Fruit fly (Drosophila melanogaster) whole organism, embryonic: Measurements from ENCODE around the gene CG34117.

Source experiments
- ATbp ChIP-seq: fragments of 200-800 bp; sonication (Bioruptor generic); optimal IDR thresholded peaks from 2 replicates; lab custom pipeline; 2017; ENCODE audit warnings: missing biosample characterization, mild to moderate bottlenecking, missing genetic modification characterization, missing genetic modification reagents
- B-H1 ChIP-seq: fragments of 200-800 bp; sonication (Bioruptor generic); IDR thresholded peaks from 3 replicates; pipeline ENCODE4 v1.3.6; 2022; ENCODE audit warnings: missing biosample characterization, missing genetic modification characterization
- CG1024 ChIP-seq: fragments of 200-800 bp; sonication (Bioruptor generic); IDR thresholded peaks from 2 replicates; pipeline ENCODE4 v1.3.6; 2022; ENCODE audit warnings: missing biosample characterization, missing genetic modification characterization
- CG12104 ChIP-seq: fragments of 200-800 bp; sonication (Bioruptor generic); optimal IDR thresholded peaks from 3 replicates; lab custom pipeline; 2016; ENCODE audit warnings: missing biosample characterization, missing genetic modification characterization
- CG12155 ChIP-seq: fragments of 200-800 bp; sonication (Bioruptor generic); optimal IDR thresholded peaks from 3 replicates; lab custom pipeline; 2016; ENCODE audit warnings: missing biosample characterization, missing genetic modification characterization
- CG13296 ChIP-seq: fragments of 200-800 bp; sonication (Bioruptor generic); optimal IDR thresholded peaks from 3 replicates; lab custom pipeline; 2018; ENCODE audit warnings: missing biosample characterization, mild to moderate bottlenecking, missing genetic modification characterization
- CG1529 ChIP-seq: fragments of 200-800 bp; sonication (Bioruptor generic); optimal IDR thresholded peaks from 3 replicates; lab custom pipeline; 2018; ENCODE audit warnings: missing biosample characterization, missing genetic modification characterization
- CG1602 ChIP-seq: fragments of 200-800 bp; sonication (Bioruptor generic); optimal IDR thresholded peaks from 3 replicates; lab custom pipeline; 2016; ENCODE audit warnings: missing biosample characterization, missing genetic modification characterization
- CG17328 ChIP-seq: fragments of 200-800 bp; sonication (Bioruptor generic); IDR thresholded peaks from 2 replicates; pipeline ENCODE4 v1.3.6; 2022; ENCODE audit warnings: missing biosample characterization, missing genetic modification characterization
- CG17802 ChIP-seq: fragments of 200-800 bp; sonication (Bioruptor generic); optimal IDR thresholded peaks from 2 replicates; lab custom pipeline; 2018; ENCODE audit warnings: missing biosample characterization, mild to moderate bottlenecking, missing genetic modification characterization, moderate library complexity
- CG2202 ChIP-seq: fragments of 200-800 bp; sonication (Bioruptor generic); optimal IDR thresholded peaks from 2 replicates; lab custom pipeline; 2018; ENCODE audit warnings: missing biosample characterization, mild to moderate bottlenecking, missing genetic modification characterization
- CG2678 ChIP-seq: fragments of 200-800 bp; sonication (Bioruptor generic); optimal IDR thresholded peaks from 3 replicates; lab custom pipeline; 2019; ENCODE audit warnings: missing biosample characterization, mild to moderate bottlenecking, missing genetic modification characterization, moderate library complexity
- CG30020 ChIP-seq: fragments of 200-800 bp; optimal IDR thresholded peaks from 2 replicates; lab custom pipeline; 2019; ENCODE audit warnings: missing biosample characterization, mild to moderate bottlenecking, missing genetic modification characterization, moderate library complexity
- CG4424 ChIP-seq: fragments of 200-800 bp; sonication (Bioruptor generic); optimal IDR thresholded peaks from 3 replicates; lab custom pipeline; 2016; ENCODE audit warnings: missing biosample characterization, missing genetic modification characterization
- CG4820 ChIP-seq: fragments of 200-800 bp; sonication (Bioruptor generic); optimal IDR thresholded peaks from 3 replicates; lab custom pipeline; 2016; ENCODE audit warnings: missing biosample characterization, missing genetic modification characterization
- CG7786 ChIP-seq: fragments of 200-800 bp; sonication (Bioruptor generic); optimal IDR thresholded peaks from 2 replicates; lab custom pipeline; 2016; ENCODE audit warnings: missing biosample characterization, missing genetic modification characterization
- CG8290 ChIP-seq, 3 experiments: fragments of 200-800 bp; sonication (Bioruptor generic); optimal IDR thresholded peaks; 2 replicates each; lab custom pipeline; 2016 to 2019; ENCODE audit warnings: missing biosample characterization in 3 of 3, missing genetic modification characterization in 3 of 3, mild to moderate bottlenecking in 2 of 3, moderate library complexity in 1 of 3
- CG8478 ChIP-seq: fragments of >200 bp; optimal IDR thresholded peaks from 2 replicates; lab custom pipeline; 2018
- CG9797 ChIP-seq: fragments of 200-800 bp; sonication (Bioruptor generic); optimal IDR thresholded peaks from 3 replicates; lab custom pipeline; 2018; ENCODE audit warnings: missing biosample characterization, mild to moderate bottlenecking, missing genetic modification characterization
- CG9817 ChIP-seq: fragments of 200-800 bp; sonication (Bioruptor generic); optimal IDR thresholded peaks from 2 replicates; lab custom pipeline; 2018; ENCODE audit warnings: missing biosample characterization, mild to moderate bottlenecking, missing genetic modification characterization, moderate library complexity
- Dip2 ChIP-seq: fragments of 200-800 bp; sonication (Bioruptor generic); IDR thresholded peaks from 2 replicates; pipeline ENCODE4 v1.3.6; 2022; ENCODE audit warnings: missing biosample characterization, missing genetic modification characterization
- Doc2 ChIP-seq: fragments of 200-800 bp; sonication (Bioruptor generic); IDR thresholded peaks from 2 replicates; pipeline ENCODE4 v1.3.6; 2022; ENCODE audit warnings: missing biosample characterization, missing genetic modification characterization
- GATAe ChIP-seq: fragments of 200-800 bp; sonication (Bioruptor generic); conservative IDR thresholded peaks from 2 replicates; pipeline ENCODE4 v1.3.6; 2022; ENCODE audit warnings: missing biosample characterization, missing genetic modification characterization
- HLH54F ChIP-seq: fragments of 200-800 bp; sonication (Bioruptor generic); optimal IDR thresholded peaks from 3 replicates; lab custom pipeline; 2016; ENCODE audit warnings: missing biosample characterization, missing genetic modification characterization
- HLHmδ ChIP-seq: fragments of 200-800 bp; sonication (Bioruptor generic); optimal IDR thresholded peaks from 2 replicates; lab custom pipeline; 2018; ENCODE audit warnings: missing biosample characterization, mild to moderate bottlenecking, missing genetic modification characterization, moderate library complexity
- Mrtf ChIP-seq: fragments of 200-800 bp; sonication (Bioruptor generic); IDR thresholded peaks from 3 replicates; pipeline ENCODE4 v1.3.6; 2022; ENCODE audit warnings: missing biosample characterization, missing genetic modification characterization
- Oaz ChIP-seq: fragments of 200-800 bp; sonication (Bioruptor generic); IDR thresholded peaks from 2 replicates; pipeline ENCODE4 v1.3.6; 2022; ENCODE audit warnings: missing biosample characterization, missing genetic modification characterization
- Sox100B ChIP-seq: fragments of 200-800 bp; sonication (Bioruptor generic); optimal IDR thresholded peaks from 3 replicates; lab custom pipeline; 2018; ENCODE audit warnings: missing biosample characterization, mild to moderate bottlenecking, missing genetic modification characterization
- Sox102F ChIP-seq: fragments of 200-800 bp; sonication (Bioruptor generic); optimal IDR thresholded peaks from 2 replicates; lab custom pipeline; 2018; ENCODE audit warnings: missing biosample characterization, mild to moderate bottlenecking, missing genetic modification characterization, moderate library complexity
- aop ChIP-seq: fragments of 200-800 bp; sonication (Bioruptor generic); IDR thresholded peaks from 2 replicates; pipeline ENCODE4 v1.3.6; 2022; ENCODE audit warnings: missing biosample characterization, missing genetic modification characterization
- bbx ChIP-seq: fragments of 200-800 bp; sonication (Bioruptor generic); IDR thresholded peaks from 2 replicates; pipeline ENCODE4 v1.3.6; 2022; ENCODE audit warnings: missing biosample characterization, missing genetic modification characterization; ENCODE audit not compliant: partially characterized antibody
- bowl ChIP-seq: fragments of 200-800 bp; sonication (Bioruptor generic); IDR thresholded peaks from 2 replicates; pipeline ENCODE4 v1.3.6; 2022; ENCODE audit warnings: missing biosample characterization, missing genetic modification characterization
- cg ChIP-seq: fragments of 200-800 bp; sonication (Bioruptor generic); optimal IDR thresholded peaks from 3 replicates; lab custom pipeline; 2019; ENCODE audit warnings: missing biosample characterization, mild to moderate bottlenecking, missing genetic modification characterization, moderate library complexity
- danr ChIP-seq: fragments of 200-800 bp; sonication (Bioruptor generic); IDR thresholded peaks from 2 replicates; pipeline ENCODE4 v1.3.6; 2022; ENCODE audit warnings: missing biosample characterization, missing genetic modification characterization
- dm ChIP-seq: fragments of 200-800 bp; sonication (Bioruptor generic); optimal IDR thresholded peaks from 3 replicates; lab custom pipeline; 2016; ENCODE audit warnings: missing biosample characterization, missing genetic modification characterization
- emc ChIP-seq: fragments of 200-800 bp; sonication (Bioruptor generic); optimal IDR thresholded peaks from 2 replicates; lab custom pipeline; 2016; ENCODE audit warnings: missing biosample characterization, missing genetic modification characterization
- en ChIP-seq: fragments of 200-800 bp; sonication (Bioruptor generic); optimal IDR thresholded peaks from 2 replicates; lab custom pipeline; 2016; ENCODE audit warnings: missing biosample characterization, missing genetic modification characterization
- hth ChIP-seq: fragments of >200 bp; optimal IDR thresholded peaks from 2 replicates; lab custom pipeline; 2017; ENCODE audit warnings: inconsistent platforms
- insv ChIP-seq, 2 experiments: fragments of 200-800 bp; sonication (Bioruptor generic); optimal IDR thresholded peaks; 3 replicates each; lab custom pipeline; 2016 to 2018; ENCODE audit warnings: missing biosample characterization in 2 of 2, missing genetic modification characterization in 2 of 2
- inv ChIP-seq: fragments of 200-800 bp; sonication (Bioruptor generic); IDR thresholded peaks from 2 replicates; pipeline ENCODE4 v1.3.6; 2022; ENCODE audit warnings: missing biosample characterization, missing genetic modification characterization; ENCODE audit not compliant: partially characterized antibody
- maf-S ChIP-seq: fragments of 200-800 bp; sonication (Bioruptor generic); optimal IDR thresholded peaks from 2 replicates; lab custom pipeline; 2016; ENCODE audit warnings: missing biosample characterization, missing genetic modification characterization
- oc ChIP-seq: fragments of 200-800 bp; sonication (Bioruptor generic); optimal IDR thresholded peaks from 2 replicates; lab custom pipeline; 2018; ENCODE audit warnings: missing biosample characterization, mild to moderate bottlenecking, missing genetic modification characterization, moderate library complexity
- pnt ChIP-seq: fragments of 200-800 bp; sonication (Bioruptor generic); optimal IDR thresholded peaks from 3 replicates; lab custom pipeline; 2016; ENCODE audit warnings: missing biosample characterization, missing genetic modification characterization
- repo ChIP-seq: fragments of 200-800 bp; sonication (Bioruptor generic); optimal IDR thresholded peaks from 2 replicates; lab custom pipeline; 2016; ENCODE audit warnings: missing biosample characterization, missing genetic modification characterization
- row ChIP-seq: fragments of 200-800 bp; sonication (Bioruptor generic); IDR thresholded peaks from 3 replicates; pipeline ENCODE4 v1.3.6; 2022; ENCODE audit warnings: missing biosample characterization, missing genetic modification characterization
- sob ChIP-seq: fragments of 200-800 bp; sonication (Bioruptor generic); IDR thresholded peaks from 2 replicates; pipeline ENCODE4 v1.3.6; 2022; ENCODE audit warnings: missing biosample characterization, missing genetic modification characterization
- ttk ChIP-seq: fragments of 200-800 bp; sonication (Bioruptor generic); IDR thresholded peaks from 2 replicates; pipeline ENCODE4 v2.1.2; 2022; ENCODE audit warnings: missing biosample characterization, missing genetic modification characterization
- vfl ChIP-seq: fragments of 200-800 bp; sonication (Bioruptor generic); optimal IDR thresholded peaks from 2 replicates; lab custom pipeline; 2016; ENCODE audit warnings: missing biosample characterization, missing genetic modification characterization
- vvl ChIP-seq: fragments of 200-800 bp; sonication (Bioruptor generic); IDR thresholded peaks from 2 replicates; pipeline ENCODE4 v1.3.6; 2022; ENCODE audit warnings: missing biosample characterization, missing genetic modification characterization
- zfh2 ChIP-seq: fragments of 200-800 bp; sonication (Bioruptor generic); optimal IDR thresholded peaks from 2 replicates; lab custom pipeline; 2016; ENCODE audit warnings: missing biosample characterization, missing genetic modification characterization

The CG34117 gene

DNA sequence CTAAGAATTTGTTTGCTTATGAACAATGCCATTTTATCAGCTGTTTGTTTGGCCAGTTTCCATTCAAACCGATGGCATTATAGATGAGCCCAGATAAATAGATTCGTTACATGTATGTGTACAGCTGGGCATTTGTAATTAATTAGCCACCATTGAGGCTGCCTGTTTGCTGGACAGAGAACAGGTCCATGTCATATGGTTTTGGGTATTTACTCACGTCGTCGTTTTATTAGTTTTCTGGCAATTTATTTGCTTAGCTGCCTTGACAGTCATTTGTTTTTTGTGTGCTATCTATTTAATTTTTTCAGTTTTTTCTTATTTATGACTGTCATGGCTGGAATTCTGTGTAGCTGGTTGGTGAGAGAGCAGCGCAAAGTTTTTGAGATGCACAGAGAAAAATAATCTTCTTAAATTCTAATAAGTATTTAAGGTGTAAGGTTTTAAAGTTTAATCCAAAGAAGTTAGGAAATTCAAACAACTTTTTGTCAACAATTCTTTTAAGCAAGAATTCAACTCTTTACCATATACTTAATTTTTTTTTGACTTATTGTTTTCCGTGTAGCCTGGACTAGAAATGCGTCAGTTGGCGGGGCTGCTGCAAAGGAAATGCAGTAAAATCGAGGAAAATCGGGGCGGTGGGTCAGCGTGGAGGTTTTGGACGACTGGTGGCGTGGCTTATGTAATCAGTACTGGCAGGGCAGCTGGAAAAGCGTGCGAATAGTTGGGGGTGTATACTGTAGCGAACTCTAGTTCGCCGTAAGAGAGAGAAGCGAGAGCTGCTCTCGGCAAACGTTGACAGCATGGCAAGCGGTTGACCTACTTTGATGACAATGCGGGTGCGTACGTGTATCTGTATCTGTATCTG lies 34.9 kb upstream of the CG34117 start (continued):
- TF ChIP-seq Sox100B (GFP tag; lab: Kevin White, UChicago) (peak; percentile 86), repo (GFP tag; lab: Kevin White, UChicago) (peak; percentile 50), CG2202 (tag; lab: Kevin White, UChicago) (peak; percentile 42), cg (peak; percentile 25), bowl (peak; percentile 73; the same call in 1 of the 2 replicates), HLH54F (GFP tag; lab: Kevin White, UChicago) (peak; percentile 59), GATAe (GFP tag; lab: Robert Waterston, UW) (peak; percentile 71), Oaz (GFP tag; lab: Robert Waterston, UW) (peak; percentile 85), Sox102F (peak; percentile 93), insv (GFP tag; optimal IDR thresholded peaks at IDR 0.05; lab: Kevin White, UChicago) (peak in 1 of 2 experiments; percentile 2), ttk (peak; percentile 81), CG12104 (GFP tag; lab: Kevin White, UChicago) (peak; percentile 85), HLHmδ (GFP tag; lab: Kevin White, UChicago) (no peak), CG2678 (tag; lab: Kevin White, UChicago) (peak; percentile 93), CG7786 (peak; percentile 68), CG9817 (tag; lab: Kevin White, UChicago) (peak; percentile 88), CG4820 (GFP tag; lab: Kevin White, UChicago) (peak; percentile 82), CG1602 (GFP tag; lab: Kevin White, UChicago) (peak; percentile 77), zfh2 (GFP tag; lab: Kevin White, UChicago) (peak; percentile 49), aop (GFP tag; lab: Robert Waterston, UW) (0 out of 2 replicates have a peak, but pooled peaks have one; percentile 16), oc (tag; lab: Kevin White, UChicago) (peak; percentile 69), hth (lab: Kevin White, UChicago) (no peak), vvl (GFP tag; lab: Robert Waterston, UW) (peak; percentile 95), CG17802 (tag; lab: Kevin White, UChicago) (peak; percentile 35), Doc2 (GFP tag; lab: Robert Waterston, UW) (no peak), CG13296 (peak; percentile 88), CG17328 (GFP tag; lab: Robert Waterston, UW) (peak; percentile 92), CG30020 (tag; lab: Kevin White, UChicago) (no peak), maf-S (GFP tag; lab: Kevin White, UChicago) (peak; percentile 78), Dip2 (GFP tag; lab: Robert Waterston, UW) (no peak), dm (GFP tag; lab: Kevin White, UChicago) (peak; percentile 73), CG8290 (GFP tag; optimal IDR thresholded peaks at IDR 0.05; lab: Kevin White, UChicago) (peak; percentile 54), CG8290 (tag; optimal IDR thresholded peaks at IDR 0.05; lab: Kevin White, UChicago) (peak in 1 of 2 experiments; percentile 18), row (GFP tag; lab: Robert Waterston, UW) (peak; percentile 90), CG12155 (GFP tag; lab: Kevin White, UChicago) (peak; percentile 80), emc (GFP tag; lab: Kevin White, UChicago) (peak; percentile 69), inv (no peak), Mrtf (peak; percentile 88; the same call in 2 of the 3 replicates), danr (GFP tag; lab: Robert Waterston, UW) (peak; percentile 57; the same call in 1 of the 2 replicates), CG1529 (GFP tag; lab: Kevin White, UChicago) (peak; percentile 61), CG8478 (lab: Kevin White, UChicago) (no peak), ATbp (GFP tag; lab: Kevin White, UChicago) (peak; percentile 86), B-H1 (GFP tag; lab: Robert Waterston, UW) (peak; percentile 88; the same call in 2 of the 3 replicates), pnt (GFP tag; lab: Kevin White, UChicago) (peak; percentile 69), bbx (no peak), vfl (GFP tag; lab: Kevin White, UChicago) (peak; percentile 63), CG4424 (GFP tag; lab: Kevin White, UChicago) (peak; percentile 86), sob (GFP tag; lab: Robert Waterston, UW) (peak; percentile 92), CG1024 (peak; percentile 74), CG9797 (no peak), en (GFP tag; lab: Kevin White, UChicago) (peak; percentile 41)
